Worm (Caenorhabditis elegans) whole organism, L3 larva: ENCODE data around the gene R05D3.12.

Source experiments
- ZK546.5 ChIP-seq: sonication (generic microtip); optimal IDR thresholded peaks from 2 replicates; lab custom pipeline; 2017; ENCODE audit warnings: missing biosample characterization, missing genetic modification characterization
- aly-2 ChIP-seq: fragments of 150-350 bp; optimal IDR thresholded peaks from 2 replicates; lab custom pipeline; 2014; ENCODE audit warnings: missing biosample characterization, missing genetic modification characterization
- ceh-28 ChIP-seq: fragments of 150-350 bp; optimal IDR thresholded peaks from 2 replicates; lab custom pipeline; 2014; ENCODE audit warnings: missing biosample characterization, missing genetic modification reagents, missing genetic modification characterization
- egl-27 ChIP-seq: sonication (generic microtip); optimal IDR thresholded peaks from 4 replicates; lab custom pipeline; 2017; ENCODE audit warnings: missing biosample characterization, missing genetic modification reagents, missing genetic modification characterization
- elt-2 ChIP-seq: sonication (generic microtip); optimal IDR thresholded peaks from 2 replicates; lab custom pipeline; 2016; ENCODE audit warnings: missing genetic modification reagents, mild to moderate bottlenecking, missing genetic modification characterization, missing compliant biosample characterization
- elt-3 ChIP-seq, 3 experiments: fragments of 150-350 bp in 1 of 3; sonication (generic microtip) in 2 of 3; optimal IDR thresholded peaks; 2 replicates in 2 of 3; 4 replicates in 1 of 3; lab custom pipeline; 2014 to 2017; ENCODE audit warnings: missing biosample characterization in 3 of 3, missing genetic modification characterization in 3 of 3
- nhr-12 ChIP-seq: fragments of 150-350 bp; optimal IDR thresholded peaks from 2 replicates; lab custom pipeline; 2014; ENCODE audit warnings: missing biosample characterization, missing genetic modification characterization
- nhr-23 ChIP-seq: fragments of 150-350 bp; optimal IDR thresholded peaks from 2 replicates; lab custom pipeline; 2014; ENCODE audit warnings: missing biosample characterization, missing genetic modification reagents, missing genetic modification characterization
- nhr-237 ChIP-seq: fragments of 150-350 bp; optimal IDR thresholded peaks from 2 replicates; lab custom pipeline; 2014; ENCODE audit warnings: missing biosample characterization, missing genetic modification characterization
- nhr-76 ChIP-seq: fragments of 150-350 bp; sonication (generic microtip); optimal IDR thresholded peaks from 5 replicates; lab custom pipeline; 2014; ENCODE audit warnings: missing biosample characterization, missing genetic modification characterization
- sea-2 ChIP-seq: fragments of 150-350 bp; sonication (generic microtip); optimal IDR thresholded peaks from 4 replicates; lab custom pipeline; 2014; ENCODE audit warnings: missing biosample characterization, missing genetic modification reagents, missing genetic modification characterization
- snpc-4 ChIP-seq: fragments of 150-350 bp; optimal IDR thresholded peaks from 2 replicates; lab custom pipeline; 2014; ENCODE audit warnings: missing biosample characterization, missing genetic modification characterization

- TF ChIP-seq sea-2 (GFP tag; lab: Kevin White, UChicago) (no peak), ceh-28 (tag; lab: Kevin White, UChicago) (no peak), nhr-76 (no peak), nhr-12 (tag; lab: Kevin White, UChicago) (no peak), aly-2 (tag; lab: Kevin White, UChicago) (no peak), nhr-23 (tag; lab: Kevin White, UChicago) (no peak), ZK546.5 (tag; lab: Kevin White, UChicago) (no peak), elt-3 (tag; optimal IDR thresholded peaks at IDR 0.05; lab: Kevin White, UChicago) (no peak), nhr-237 (tag; lab: Kevin White, UChicago) (no peak), snpc-4 (tag; lab: Kevin White, UChicago) (no peak), egl-27 (tag; lab: Kevin White, UChicago) (no peak), elt-2 (tag; lab: Kevin White, UChicago) (no peak)
These were observed 25.3 kb upstream of the R05D3.12 start for ce11 chrIII:8355462-8355815.
